Worm (Caenorhabditis elegans): ENCODE measurements around the gene rol-3.

rol-3 gene

ce11 chrV:8185737-8186136 is 52.5 kb downstream of the rol-3 start, which contains the start of gene F20D6.2:
TSS of gene F20D6.2 (plus strand) at chrV:8186037.
- no peak for TF ChIP-seq unc-62 (GFP tag; optimal IDR thresholded peaks at IDR 0.05)
- no peak for TF ChIP-seq sem-2 (GFP tag; optimal IDR thresholded peaks at IDR 0.05)
- no peak for TF ChIP-seq elt-1 (tag; optimal IDR thresholded peaks at IDR 0.05; ENCODE audit: borderline replicate concordance, insufficient read depth)
- TF ChIP-seq elt-3 (tag; optimal IDR thresholded peaks at IDR 0.05) = no peak
- no peak for TF ChIP-seq ceh-39 (tag; optimal IDR thresholded peaks at IDR 0.05)
- no peak for TF ChIP-seq lin-13 (tag; optimal IDR thresholded peaks at IDR 0.05)
- TF ChIP-seq drap-1 (GFP tag; optimal IDR thresholded peaks at IDR 0.05) = no peak
- no peak for TF ChIP-seq bed-3 (GFP tag; optimal IDR thresholded peaks at IDR 0.05)
- TF ChIP-seq M03D4.4 (tag; optimal IDR thresholded peaks at IDR 0.05) = no peak
- TF ChIP-seq mab-5 (tag; optimal IDR thresholded peaks at IDR 0.05) = no peak
- no peak for TF ChIP-seq mls-2 (tag; optimal IDR thresholded peaks at IDR 0.05)

DNA sequence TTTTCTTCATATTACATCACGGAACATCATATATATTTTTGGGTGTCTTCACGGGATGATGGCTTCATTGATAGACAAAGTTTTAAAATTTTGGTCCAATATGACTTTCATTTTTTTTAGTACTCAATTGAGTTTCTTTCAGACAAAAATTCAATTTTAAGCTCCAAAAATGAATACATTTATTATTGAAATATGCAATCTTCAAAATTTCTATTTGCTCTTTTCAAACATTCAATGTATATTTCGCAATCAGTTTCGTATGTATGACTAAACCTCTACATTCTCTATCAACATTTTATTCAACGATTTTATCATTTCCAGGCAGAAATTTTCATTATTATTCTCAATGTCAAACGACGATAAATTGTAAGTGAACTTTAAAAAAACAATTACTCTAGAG is 54.8 kb downstream of the rol-3 start, which contains the start of gene srp-8:
TSS of gene srp-8 (plus strand) at position 301 of the 400 bp plus-strand sequence.
- TF ChIP-seq M03D4.4 (tag; optimal IDR thresholded peaks at IDR 0.05) (no peak), ces-1 (GFP tag; optimal IDR thresholded peaks at IDR 0.05) (no peak), tbx-8 (GFP tag; optimal IDR thresholded peaks at IDR 0.05) (no peak), zip-8 (tag; optimal IDR thresholded peaks at IDR 0.05) (no peak), ceh-43 (GFP tag; optimal IDR thresholded peaks at IDR 0.05) (no peak), drap-1 (GFP tag; optimal IDR thresholded peaks at IDR 0.05) (no peak), mab-5 (tag; optimal IDR thresholded peaks at IDR 0.05) (no peak)

DNA sequence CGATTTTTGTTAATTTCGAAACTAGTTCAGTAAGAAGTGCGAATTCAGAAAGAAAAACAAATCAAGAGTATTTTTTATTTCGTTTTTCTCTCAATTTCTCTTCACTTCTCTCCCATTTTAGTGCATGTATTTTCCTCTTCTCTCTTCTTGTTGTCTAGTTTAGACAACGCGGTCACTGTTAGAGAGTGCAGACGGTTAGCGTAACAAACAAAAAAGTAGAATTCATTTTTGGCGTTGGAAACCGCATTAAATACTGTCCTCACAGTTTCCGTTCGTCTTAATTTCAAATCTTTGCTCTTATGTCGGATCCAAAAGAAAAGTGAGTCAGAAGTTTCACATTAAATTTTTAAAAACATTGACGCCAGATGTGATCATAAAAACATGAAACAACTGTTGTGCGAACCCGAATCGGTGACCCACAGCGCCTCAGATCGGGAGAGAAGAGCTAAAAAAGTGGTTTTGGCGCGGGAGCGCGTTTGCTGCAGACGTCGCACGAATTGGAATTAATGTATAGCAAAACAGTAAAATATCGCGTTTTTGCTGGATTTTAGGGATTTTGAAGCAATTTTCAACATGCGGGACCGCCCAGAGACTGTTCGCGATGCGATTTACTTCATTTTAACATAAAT is 59.2 kb downstream of the rol-3 start, which contains the start of gene srp-7:
TSS of gene srp-7 (plus strand) at position 213 of the 629 bp plus-strand sequence.
- peak; percentile 63 for TF ChIP-seq ces-1 (GFP tag; optimal IDR thresholded peaks at IDR 0.05)
- TF ChIP-seq drap-1 (GFP tag; optimal IDR thresholded peaks at IDR 0.05) = no peak
- no peak for TF ChIP-seq nhr-2 (tag; optimal IDR thresholded peaks at IDR 0.05)
- peak; percentile 22 for TF ChIP-seq nhr-237 (tag; optimal IDR thresholded peaks at IDR 0.05)
- TF ChIP-seq elt-1 (tag; optimal IDR thresholded peaks at IDR 0.05; ENCODE audit: borderline replicate concordance, insufficient read depth) = no peak

- TF ChIP-seq cnd-1 (tag; optimal IDR thresholded peaks at IDR 0.05) = no peak
- no peak for TF ChIP-seq elt-1 (tag; optimal IDR thresholded peaks at IDR 0.05; ENCODE audit: borderline replicate concordance, insufficient read depth)
- no peak for TF ChIP-seq unc-39 (tag; optimal IDR thresholded peaks at IDR 0.05)
- no peak for TF ChIP-seq lin-13 (tag; optimal IDR thresholded peaks at IDR 0.05)
- TF ChIP-seq nhr-28 (tag; optimal IDR thresholded peaks at IDR 0.05) = no peak
- no peak for TF ChIP-seq snpc-4 (tag; optimal IDR thresholded peaks at IDR 0.05)
- TF ChIP-seq mls-2 (tag; optimal IDR thresholded peaks at IDR 0.05) = no peak
- no peak for TF ChIP-seq bed-3 (GFP tag; optimal IDR thresholded peaks at IDR 0.05)
- no peak for TF ChIP-seq unc-120 (tag; optimal IDR thresholded peaks at IDR 0.05; ENCODE audit: poor library complexity, severe bottlenecking)
- no peak for TF ChIP-seq nhr-12 (tag; optimal IDR thresholded peaks at IDR 0.05)
- no peak for TF ChIP-seq M03D4.4 (tag; optimal IDR thresholded peaks at IDR 0.05)
- TF ChIP-seq ceh-43 (GFP tag; optimal IDR thresholded peaks at IDR 0.05) = no peak
- no peak for TF ChIP-seq flh-1 (GFP tag; optimal IDR thresholded peaks at IDR 0.05)
These were observed 59.9 kb downstream of the rol-3 start for ce11 chrV:8178279-8178678.

All from whole organism, mixed stage, embryonic.